Worm (Caenorhabditis elegans): Measurements from ENCODE around the gene T13B5.9.

- TF ChIP-seq ztf-11 (tag; optimal IDR thresholded peaks at IDR 0.05) (no peak), aly-2 (tag; optimal IDR thresholded peaks at IDR 0.05) (no peak), Y55F3AM.14 (GFP tag; optimal IDR thresholded peaks at IDR 0.05) (no peak), egl-27 (tag; optimal IDR thresholded peaks at IDR 0.05) (no peak), unc-62 (GFP tag; optimal IDR thresholded peaks at IDR 0.05) (no peak), nhr-23 (tag; optimal IDR thresholded peaks at IDR 0.05) (no peak), mab-5 (tag; optimal IDR thresholded peaks at IDR 0.05) (no peak), dmd-4 (tag; optimal IDR thresholded peaks at IDR 0.05) (no peak), ztf-4 (tag; optimal IDR thresholded peaks at IDR 0.05) (no peak), nhr-10 (tag; optimal IDR thresholded peaks at IDR 0.05) (no peak), elt-3 (tag; optimal IDR thresholded peaks at IDR 0.05) (no peak), F13H6.1 (tag; optimal IDR thresholded peaks at IDR 0.05) (no peak), ama-1 (optimal IDR thresholded peaks at IDR 0.05) (no peak), ceh-16 (tag; optimal IDR thresholded peaks at IDR 0.05) (no peak)
These were observed 9.8 kb upstream of the T13B5.9 start, which contains the start of gene lips-12 for ce11 chrII:1114133-1114532.
